Worm (Caenorhabditis elegans): Measurements from ENCODE around the gene osm-6.

The osm-6 gene

ce11 chrV:11917186-11917585 lies 10.1 kb downstream of the osm-6 start, which contains the start of gene R31.2:
Gene R31.2 (plus strand): TSS chrV:11917573.
- no peak for TF ChIP-seq ZK546.5 (tag; optimal IDR thresholded peaks at IDR 0.05)
- no peak for TF ChIP-seq nfya-1 (tag; optimal IDR thresholded peaks at IDR 0.05; ENCODE audit: insufficient read depth)
- no peak for TF ChIP-seq fkh-10 (GFP tag; optimal IDR thresholded peaks at IDR 0.05)
- no peak for TF ChIP-seq nhr-11 (tag; optimal IDR thresholded peaks at IDR 0.05)
- TF ChIP-seq R02D3.7 (tag; optimal IDR thresholded peaks at IDR 0.05) = no peak
- no peak for TF ChIP-seq jun-1 (tag; optimal IDR thresholded peaks at IDR 0.05)
- no peak for TF ChIP-seq hmg-11 (tag; optimal IDR thresholded peaks at IDR 0.05)
- no peak for TF ChIP-seq egl-5 (tag; optimal IDR thresholded peaks at IDR 0.05)
- TF ChIP-seq ceh-9 (tag; optimal IDR thresholded peaks at IDR 0.05) = no peak
- no peak for TF ChIP-seq nhr-67 (tag; optimal IDR thresholded peaks at IDR 0.05)
- no peak for TF ChIP-seq pha-4 (tag; optimal IDR thresholded peaks at IDR 0.05)
- no peak for TF ChIP-seq fos-1 (tag; optimal IDR thresholded peaks at IDR 0.05)
- TF ChIP-seq ceh-16 (tag; optimal IDR thresholded peaks at IDR 0.05) = no peak
- no peak for TF ChIP-seq ama-1 (optimal IDR thresholded peaks at IDR 0.05)
- no peak for TF ChIP-seq aly-2 (tag; optimal IDR thresholded peaks at IDR 0.05)
- no peak for TF ChIP-seq ceh-28 (tag; optimal IDR thresholded peaks at IDR 0.05)
- TF ChIP-seq sea-2 (GFP tag; optimal IDR thresholded peaks at IDR 0.05) = no peak
- no peak for TF ChIP-seq elt-3 (tag; optimal IDR thresholded peaks at IDR 0.05)
- no peak for TF ChIP-seq nhr-76 (tag; optimal IDR thresholded peaks at IDR 0.05)
- TF ChIP-seq mdl-1 (tag; optimal IDR thresholded peaks at IDR 0.05) = no peak

ce11 chrV:11913283-11913682 lies 14.0 kb downstream of the osm-6 start:
- TF ChIP-seq fkh-2 (tag; optimal IDR thresholded peaks at IDR 0.05) = no peak
- TF ChIP-seq pqm-1 (tag; optimal IDR thresholded peaks at IDR 0.05) = no peak
- no peak for TF ChIP-seq ceh-28 (tag; optimal IDR thresholded peaks at IDR 0.05)
- no peak for TF ChIP-seq mdl-1 (tag; optimal IDR thresholded peaks at IDR 0.05)
- no peak for TF ChIP-seq nhr-67 (tag; optimal IDR thresholded peaks at IDR 0.05)
- no peak for TF ChIP-seq nhr-23 (tag; optimal IDR thresholded peaks at IDR 0.05)
- TF ChIP-seq eor-1 (tag; optimal IDR thresholded peaks at IDR 0.05) = no peak
- no peak for TF ChIP-seq aly-2 (tag; optimal IDR thresholded peaks at IDR 0.05)
- TF ChIP-seq zag-1 (tag; optimal IDR thresholded peaks at IDR 0.05) = no peak
- TF ChIP-seq fos-1 (tag; optimal IDR thresholded peaks at IDR 0.05) = no peak
- TF ChIP-seq R02D3.7 (tag; optimal IDR thresholded peaks at IDR 0.05) = no peak
- TF ChIP-seq nhr-43 (tag; optimal IDR thresholded peaks at IDR 0.05; ENCODE audit: poor library complexity, severe bottlenecking) = no peak
- TF ChIP-seq jun-1 (tag; optimal IDR thresholded peaks at IDR 0.05) = no peak
- no peak for TF ChIP-seq tbx-2 (tag; optimal IDR thresholded peaks at IDR 0.05)
- no peak for TF ChIP-seq unc-62 (GFP tag; optimal IDR thresholded peaks at IDR 0.05)
- no peak for TF ChIP-seq lin-39 (tag; optimal IDR thresholded peaks at IDR 0.05)
- TF ChIP-seq pha-4 (tag; optimal IDR thresholded peaks at IDR 0.05) = no peak
- no peak for TF ChIP-seq ZK546.5 (tag; optimal IDR thresholded peaks at IDR 0.05)
- no peak for TF ChIP-seq nhr-12 (tag; optimal IDR thresholded peaks at IDR 0.05)
- no peak for TF ChIP-seq egl-5 (tag; optimal IDR thresholded peaks at IDR 0.05)

ce11 chrV:11905977-11906376 lies 21.3 kb downstream of the osm-6 start:
- TF ChIP-seq ztf-4 (tag; optimal IDR thresholded peaks at IDR 0.05) (no peak), elt-1 (tag; optimal IDR thresholded peaks at IDR 0.05) (no peak), jun-1 (tag; optimal IDR thresholded peaks at IDR 0.05) (no peak), elt-2 (tag; optimal IDR thresholded peaks at IDR 0.05) (no peak), ceh-9 (tag; optimal IDR thresholded peaks at IDR 0.05) (no peak), lsy-12 (tag; optimal IDR thresholded peaks at IDR 0.05) (no peak), hmg-11 (tag; optimal IDR thresholded peaks at IDR 0.05) (no peak), nhr-23 (tag; optimal IDR thresholded peaks at IDR 0.05) (no peak), zag-1 (tag; optimal IDR thresholded peaks at IDR 0.05) (no peak), nhr-67 (tag; optimal IDR thresholded peaks at IDR 0.05) (no peak), ceh-28 (tag; optimal IDR thresholded peaks at IDR 0.05) (no peak), mdl-1 (tag; optimal IDR thresholded peaks at IDR 0.05) (no peak), fos-1 (tag; optimal IDR thresholded peaks at IDR 0.05) (no peak), ZK546.5 (tag; optimal IDR thresholded peaks at IDR 0.05) (no peak), nhr-43 (tag; optimal IDR thresholded peaks at IDR 0.05; ENCODE audit: poor library complexity, severe bottlenecking) (no peak), daf-12 (tag; optimal IDR thresholded peaks at IDR 0.05) (no peak), nfya-1 (tag; optimal IDR thresholded peaks at IDR 0.05; ENCODE audit: insufficient read depth) (no peak)

ce11 chrV:11902161-11902560 lies 25.1 kb downstream of the osm-6 start:
- TF ChIP-seq R02D3.7 (tag; optimal IDR thresholded peaks at IDR 0.05) = no peak
- TF ChIP-seq lin-15B (tag; optimal IDR thresholded peaks at IDR 0.05) = no peak
- no peak for TF ChIP-seq elt-2 (tag; optimal IDR thresholded peaks at IDR 0.05)
- TF ChIP-seq egl-5 (tag; optimal IDR thresholded peaks at IDR 0.05) = no peak
- no peak for TF ChIP-seq aly-2 (tag; optimal IDR thresholded peaks at IDR 0.05)
- no peak for TF ChIP-seq jun-1 (tag; optimal IDR thresholded peaks at IDR 0.05)
- no peak for TF ChIP-seq elt-1 (tag; optimal IDR thresholded peaks at IDR 0.05)
- TF ChIP-seq sea-2 (GFP tag; optimal IDR thresholded peaks at IDR 0.05) = no peak
